Worm (Caenorhabditis elegans): Measurements from ENCODE around the gene sre-11.
"Not testable (repeated sequence)": the region's sequence is repeated elsewhere in the genome, so short reads cannot be mapped to it uniquely, and the experiment has no call there.

The sre-11 gene

ce11 chrV:7708525-7708924 lies 24.8 kb upstream of the sre-11 start, which contains the start of gene ZK105.11:
Gene ZK105.11 (minus strand): TSS chrV:7708625.
- TF ChIP-seq nhr-21 (tag; optimal IDR thresholded peaks at IDR 0.05) = no peak
- no peak for TF ChIP-seq dmd-4 (tag; optimal IDR thresholded peaks at IDR 0.05)
- no peak for TF ChIP-seq unc-39 (tag; optimal IDR thresholded peaks at IDR 0.05)
- TF ChIP-seq ceh-16 (tag; optimal IDR thresholded peaks at IDR 0.05) = no peak
- TF ChIP-seq sma-9 (GFP tag; optimal IDR thresholded peaks at IDR 0.05) = no peak
- no peak for TF ChIP-seq sma-9 (tag; optimal IDR thresholded peaks at IDR 0.05)
- no peak for TF ChIP-seq nhr-25 (tag; optimal IDR thresholded peaks at IDR 0.05)
- no peak for TF ChIP-seq ztf-4 (tag; optimal IDR thresholded peaks at IDR 0.05)
- TF ChIP-seq mbf-1 (tag; optimal IDR thresholded peaks at IDR 0.05) = no peak
- no peak for TF ChIP-seq lin-11 (tag; optimal IDR thresholded peaks at IDR 0.05)
- TF ChIP-seq Y55F3AM.14 (GFP tag; optimal IDR thresholded peaks at IDR 0.05) = no peak
- no peak for TF ChIP-seq unc-55 (GFP tag; optimal IDR thresholded peaks at IDR 0.05)
- no peak for TF ChIP-seq peb-1 (tag; optimal IDR thresholded peaks at IDR 0.05)
- no peak for TF ChIP-seq nhr-6 (tag; optimal IDR thresholded peaks at IDR 0.05)
- no peak for TF ChIP-seq nhr-77 (tag; optimal IDR thresholded peaks at IDR 0.05)
- no peak for TF ChIP-seq blmp-1 (tag; optimal IDR thresholded peaks at IDR 0.05; ENCODE audit: insufficient read depth)
- no peak for TF ChIP-seq elt-1 (tag; optimal IDR thresholded peaks at IDR 0.05)
- no peak for TF ChIP-seq lsy-2 (tag; optimal IDR thresholded peaks at IDR 0.05)
- no peak for TF ChIP-seq sma-3 (GFP tag; optimal IDR thresholded peaks at IDR 0.05)
- TF ChIP-seq lin-39 (tag; optimal IDR thresholded peaks at IDR 0.05) = no peak
- TF ChIP-seq alr-1 (tag; optimal IDR thresholded peaks at IDR 0.05) = no peak

ce11 chrV:7705316-7705715 lies 21.6 kb upstream of the sre-11 start, which contains the start of gene srw-3:
Gene srw-3 (plus strand): TSS chrV:7705616.
- no peak for TF ChIP-seq ceh-16 (tag; optimal IDR thresholded peaks at IDR 0.05)
- TF ChIP-seq ceh-82 (tag; optimal IDR thresholded peaks at IDR 0.05) = no peak
- TF ChIP-seq nhr-21 (tag; optimal IDR thresholded peaks at IDR 0.05) = no peak
- no peak for TF ChIP-seq sma-9 (GFP tag; optimal IDR thresholded peaks at IDR 0.05)
- no peak for TF ChIP-seq sma-9 (tag; optimal IDR thresholded peaks at IDR 0.05)
- TF ChIP-seq elt-1 (tag; optimal IDR thresholded peaks at IDR 0.05) = no peak
- TF ChIP-seq nhr-129 (tag; optimal IDR thresholded peaks at IDR 0.05) = no peak
- no peak for TF ChIP-seq unc-62 (GFP tag; optimal IDR thresholded peaks at IDR 0.05)
- TF ChIP-seq unc-39 (tag; optimal IDR thresholded peaks at IDR 0.05) = no peak
- no peak for TF ChIP-seq ztf-1 (GFP tag; conservative IDR thresholded peaks at IDR 0.05)
- no peak for TF ChIP-seq fos-1 (tag; optimal IDR thresholded peaks at IDR 0.05)
- TF ChIP-seq gmeb-1 (tag; optimal IDR thresholded peaks at IDR 0.05) = no peak
- TF ChIP-seq aly-2 (tag; optimal IDR thresholded peaks at IDR 0.05) = no peak

ce11 chrV:7703536-7703935 lies 19.8 kb upstream of the sre-11 start, which contains the start of gene srsx-40:
Gene srsx-40 (minus strand): TSS chrV:7703636.
- TF ChIP-seq ceh-16 (tag; optimal IDR thresholded peaks at IDR 0.05); aly-2 (tag; optimal IDR thresholded peaks at IDR 0.05); unc-62 (GFP tag; optimal IDR thresholded peaks at IDR 0.05): not testable (repeated sequence)

DNA sequence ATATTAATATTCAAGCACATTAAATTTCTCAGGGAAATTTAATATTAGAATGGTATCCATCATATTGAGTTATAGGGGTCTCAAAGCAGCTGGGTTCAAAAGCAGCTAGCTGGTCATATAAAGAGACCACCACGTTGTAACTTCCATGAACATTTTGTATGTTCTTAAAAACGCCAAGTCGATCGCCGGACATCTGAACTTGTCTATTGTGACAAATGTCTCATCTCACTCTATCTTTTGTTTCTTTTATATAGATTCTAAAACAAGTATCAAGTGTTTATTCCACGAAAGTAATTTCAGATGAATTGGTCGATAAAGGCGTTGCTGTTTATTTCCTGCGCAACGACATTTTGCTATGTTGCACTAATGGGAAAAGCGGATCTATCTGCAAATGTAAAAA lies 13.1 kb upstream of the sre-11 start, which contains the start of gene ZK105.3:
Gene ZK105.3 (plus strand): TSS at position 301 of the 400 bp plus-strand sequence.
- TF ChIP-seq lin-11 (tag; optimal IDR thresholded peaks at IDR 0.05) = no peak
- no peak for TF ChIP-seq fos-1 (tag; optimal IDR thresholded peaks at IDR 0.05)
- no peak for TF ChIP-seq elt-1 (tag; optimal IDR thresholded peaks at IDR 0.05)
- no peak for TF ChIP-seq nhr-23 (tag; optimal IDR thresholded peaks at IDR 0.05)
- no peak for TF ChIP-seq mbf-1 (tag; optimal IDR thresholded peaks at IDR 0.05)
- TF ChIP-seq dmd-4 (tag; optimal IDR thresholded peaks at IDR 0.05) = no peak
- no peak for TF ChIP-seq C34F6.9 (tag; optimal IDR thresholded peaks at IDR 0.05)

DNA sequence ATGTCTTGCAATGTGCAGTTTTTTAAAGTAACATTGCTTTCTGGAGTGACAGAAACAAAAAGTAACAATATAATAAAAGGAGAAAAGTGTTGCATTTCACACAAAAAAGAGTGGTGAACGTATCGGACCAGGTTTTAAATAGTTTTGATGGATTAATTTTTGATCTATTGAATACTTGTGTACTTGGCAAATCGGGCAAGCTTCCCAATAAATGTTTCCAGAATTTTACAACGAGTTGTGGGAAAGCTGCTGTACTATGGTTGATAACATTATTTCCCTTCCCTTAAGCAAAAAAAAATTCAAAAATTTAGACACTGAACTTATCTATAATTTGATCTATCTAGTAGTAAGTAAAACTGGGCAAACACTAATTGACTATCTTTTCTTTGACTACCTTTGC lies 9.6 kb upstream of the sre-11 start, which contains the start of gene C12D5.10:
Gene C12D5.10 (minus strand): TSS at position 101 of the 400 bp plus-strand sequence.
- no peak for TF ChIP-seq R02D3.7 (tag; optimal IDR thresholded peaks at IDR 0.05)
- TF ChIP-seq unc-39 (tag; optimal IDR thresholded peaks at IDR 0.05) = no peak

DNA sequence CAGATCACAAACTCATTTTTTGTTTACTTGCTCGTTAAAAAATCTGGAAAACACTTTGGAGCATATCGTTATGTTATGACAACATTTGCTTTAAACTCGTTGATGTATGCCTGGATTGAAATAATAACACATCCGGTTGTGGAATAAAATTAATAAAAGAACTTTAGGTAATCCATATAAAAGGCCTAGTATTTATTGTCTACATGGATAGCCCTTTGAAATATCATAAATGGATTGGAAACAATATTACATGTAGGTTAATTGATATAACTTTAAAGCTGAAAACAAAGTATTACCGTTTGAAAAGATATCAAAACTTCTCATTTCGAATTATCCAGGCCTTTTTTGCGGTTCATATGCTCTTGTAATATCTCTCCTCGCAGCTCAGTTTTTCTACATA lies 6.9 kb upstream of the sre-11 start:
- TF ChIP-seq nhr-6 (tag; optimal IDR thresholded peaks at IDR 0.05) (no peak), nhr-25 (tag; optimal IDR thresholded peaks at IDR 0.05) (no peak), aly-2 (tag; optimal IDR thresholded peaks at IDR 0.05) (no peak), alr-1 (tag; optimal IDR thresholded peaks at IDR 0.05) (no peak), blmp-1 (tag; optimal IDR thresholded peaks at IDR 0.05; ENCODE audit: insufficient read depth) (no peak), nhr-11 (tag; optimal IDR thresholded peaks at IDR 0.05) (no peak)

All from whole organism, L2 larva.